Fruit fly (Drosophila melanogaster) whole organism, pupa: Measurements from ENCODE around the gene mRpL16.
A peak's percentile ranks its signal among the peaks of the same experiment; 100 is the strongest.

Experiments used
- CG10348 ChIP-seq: fragments of 200-800 bp; sonication (Bioruptor generic); IDR thresholded peaks from 2 replicates; pipeline ENCODE4 v1.3.6; 2022; ENCODE audit warnings: missing biosample characterization, missing genetic modification characterization
- CG12605 ChIP-seq: fragments of 200-800 bp; sonication (Bioruptor generic); IDR thresholded peaks from 2 replicates; pipeline ENCODE4 v1.3.6; 2022; ENCODE audit warnings: missing biosample characterization, missing genetic modification characterization
- CG13204 ChIP-seq: fragments of 200-800 bp; sonication (Bioruptor generic); optimal IDR thresholded peaks from 2 replicates; lab custom pipeline; 2018; ENCODE audit warnings: missing biosample characterization, mild to moderate bottlenecking, missing genetic modification characterization, moderate library complexity
- CG14655 ChIP-seq: fragments of 200-800 bp; sonication (Bioruptor generic); optimal IDR thresholded peaks from 3 replicates; lab custom pipeline; 2017; ENCODE audit warnings: mild to moderate bottlenecking, missing biosample characterization, missing genetic modification reagents, missing genetic modification characterization
- CG15710 ChIP-seq: fragments of 200-800 bp; sonication (Bioruptor generic); optimal IDR thresholded peaks from 2 replicates; lab custom pipeline; 2018; ENCODE audit warnings: missing biosample characterization, mild to moderate bottlenecking, missing genetic modification characterization, moderate library complexity
- CG17806 ChIP-seq: fragments of 200-800 bp; sonication (Bioruptor generic); optimal IDR thresholded peaks from 2 replicates; lab custom pipeline; 2018; ENCODE audit warnings: missing biosample characterization, mild to moderate bottlenecking, missing genetic modification characterization, moderate library complexity
- CG32121 ChIP-seq: fragments of 200-800 bp; sonication (Bioruptor generic); IDR thresholded peaks from 2 replicates; pipeline ENCODE4 v1.3.6; 2022; ENCODE audit warnings: missing biosample characterization, missing genetic modification characterization
- CG34367 ChIP-seq: fragments of 200-800 bp; sonication (Bioruptor generic); optimal IDR thresholded peaks from 2 replicates; lab custom pipeline; 2018; ENCODE audit warnings: missing biosample characterization, mild to moderate bottlenecking, missing genetic modification characterization
- CG4496 ChIP-seq: fragments of 200-800 bp; sonication (Bioruptor generic); IDR thresholded peaks from 3 replicates; pipeline ENCODE4 v1.3.6; 2022; ENCODE audit warnings: missing biosample characterization, missing genetic modification characterization
- CG8159 ChIP-seq: fragments of 200-800 bp; sonication (Bioruptor generic); optimal IDR thresholded peaks from 3 replicates; lab custom pipeline; 2018; ENCODE audit warnings: missing biosample characterization, mild to moderate bottlenecking, missing genetic modification characterization, moderate library complexity
- CG8301 ChIP-seq: fragments of 200-800 bp; sonication (Bioruptor generic); optimal IDR thresholded peaks from 2 replicates; lab custom pipeline; 2018; ENCODE audit warnings: missing biosample characterization, mild to moderate bottlenecking, missing genetic modification characterization
- CG9948 ChIP-seq: fragments of 200-800 bp; sonication (Bioruptor generic); optimal IDR thresholded peaks from 2 replicates; lab custom pipeline; 2018; ENCODE audit warnings: missing biosample characterization, mild to moderate bottlenecking, missing genetic modification characterization, moderate library complexity
- D1 ChIP-seq: fragments of 200-800 bp; sonication (Bioruptor generic); optimal IDR thresholded peaks from 2 replicates; lab custom pipeline; 2018; ENCODE audit warnings: missing biosample characterization, mild to moderate bottlenecking, missing genetic modification characterization, moderate library complexity
- EcR ChIP-seq: fragments of 200-800 bp; sonication (Bioruptor generic); optimal IDR thresholded peaks from 3 replicates; lab custom pipeline; 2019; ENCODE audit warnings: missing biosample characterization, missing genetic modification characterization, mild to moderate bottlenecking, moderate library complexity, missing genetic modification reagents
- Ets98B ChIP-seq: fragments of 200-800 bp; sonication (Bioruptor generic); IDR thresholded peaks from 2 replicates; pipeline ENCODE4 v1.3.6; 2022; ENCODE audit warnings: missing biosample characterization, missing genetic modification characterization
- Pif1A ChIP-seq: fragments of 200-800 bp; sonication (Bioruptor generic); optimal IDR thresholded peaks from 3 replicates; lab custom pipeline; 2016; ENCODE audit warnings: missing biosample characterization, missing genetic modification characterization
- Pif1B ChIP-seq: fragments of 200-800 bp; sonication (Bioruptor generic); optimal IDR thresholded peaks from 3 replicates; lab custom pipeline; 2016; ENCODE audit warnings: missing biosample characterization, missing genetic modification characterization
- Snoo ChIP-seq: fragments of 200-800 bp; sonication (Bioruptor generic); optimal IDR thresholded peaks from 3 replicates; lab custom pipeline; 2017; ENCODE audit warnings: missing biosample characterization, mild to moderate bottlenecking, missing genetic modification characterization, inconsistent platforms
- fd96Ca ChIP-seq: fragments of 200-800 bp; sonication (Bioruptor generic); IDR thresholded peaks from 3 replicates; pipeline ENCODE4 v1.3.6; 2022; ENCODE audit warnings: missing biosample characterization, missing genetic modification characterization
- gl ChIP-seq: fragments of 200-800 bp; sonication (Bioruptor generic); optimal IDR thresholded peaks from 2 replicates; lab custom pipeline; 2018; ENCODE audit warnings: missing biosample characterization, mild to moderate bottlenecking, missing genetic modification characterization
- rn ChIP-seq: fragments of 200-800 bp; sonication (Bioruptor generic); IDR thresholded peaks from 2 replicates; pipeline ENCODE4 v1.3.6; 2022; ENCODE audit warnings: missing biosample characterization, missing genetic modification characterization

mRpL16 gene

dm6 chrX:1889926-1890325 lies at the start of gene mRpL16, which contains the start of gene trr:
TSS of gene mRpL16 (plus strand) at chrX:1890256.
TSS of gene trr (minus strand) at chrX:1889950.
- TF ChIP-seq CG15710 (tag; lab: Kevin White, UChicago) (peak; percentile 30), gl (tag; lab: Kevin White, UChicago) (no peak), CG32121 (GFP tag; lab: Robert Waterston, UW) (no peak), CG17806 (tag; lab: Kevin White, UChicago) (no peak), CG9948 (no peak), CG14655 (GFP tag; lab: Kevin White, UChicago) (no peak), CG13204 (GFP tag; lab: Kevin White, UChicago) (no peak), Ets98B (peak; percentile 35; the same call in 1 of the 2 replicates), Pif1A (GFP tag; lab: Kevin White, UChicago) (no peak), CG34367 (no peak), CG4496 (GFP tag; lab: Robert Waterston, UW) (peak; percentile 62; the same call in 2 of the 3 replicates)

- peak; percentile 57 for TF ChIP-seq D1 (tag; lab: Kevin White, UChicago)
- peak; percentile 82 for TF ChIP-seq gl (tag; lab: Kevin White, UChicago)
- peak; percentile 60 for TF ChIP-seq CG8301 (tag; lab: Kevin White, UChicago)
- no peak for TF ChIP-seq CG12605 (GFP tag; lab: Robert Waterston, UW)
- TF ChIP-seq CG4496 (GFP tag; lab: Robert Waterston, UW), result peak; percentile 73
- peak; percentile 75 for TF ChIP-seq CG14655 (GFP tag; lab: Kevin White, UChicago)
- peak; percentile 87 for TF ChIP-seq CG15710 (tag; lab: Kevin White, UChicago)
- peak; percentile 51 for TF ChIP-seq Ets98B
- TF ChIP-seq rn (GFP tag; lab: Robert Waterston, UW), result 0 out of 2 replicates have a peak, but pooled peaks have one; percentile 35
- peak; percentile 79 for TF ChIP-seq Snoo (tag; lab: Kevin White, UChicago)
- TF ChIP-seq CG10348 (GFP tag; lab: Robert Waterston, UW), result no peak
- peak; percentile 88 for TF ChIP-seq Pif1B (GFP tag; lab: Kevin White, UChicago)
- TF ChIP-seq Pif1A (GFP tag; lab: Kevin White, UChicago), result peak; percentile 84
- peak; percentile 80 for TF ChIP-seq CG9948
- peak; percentile 84 for TF ChIP-seq CG8159 (tag; lab: Kevin White, UChicago)
- peak; percentile 64; the same call in 2 of the 3 replicates for TF ChIP-seq fd96Ca (GFP tag; lab: Robert Waterston, UW)
- no peak for TF ChIP-seq CG32121 (GFP tag; lab: Robert Waterston, UW)
- TF ChIP-seq CG34367, result peak; percentile 87
- peak; percentile 88 for TF ChIP-seq EcR (GFP tag; lab: Kevin White, UChicago)
- peak; percentile 83 for TF ChIP-seq CG17806 (tag; lab: Kevin White, UChicago)
- peak; percentile 63 for TF ChIP-seq CG13204 (GFP tag; lab: Kevin White, UChicago)
Measured at dm6 chrX:1840520-1840919, 49.5 kb upstream of the mRpL16 start.

dm6 chrX:1842875-1843274 lies 47.2 kb upstream of the mRpL16 start:
- TF ChIP-seq CG34367, result no peak
- peak; percentile 31 for TF ChIP-seq EcR (GFP tag; lab: Kevin White, UChicago)
- peak; percentile 12; the same call in 1 of the 2 replicates for TF ChIP-seq Ets98B
- no peak for TF ChIP-seq CG14655 (GFP tag; lab: Kevin White, UChicago)
- no peak for TF ChIP-seq rn (GFP tag; lab: Robert Waterston, UW)
- TF ChIP-seq D1 (tag; lab: Kevin White, UChicago), result no peak
- no peak for TF ChIP-seq CG12605 (GFP tag; lab: Robert Waterston, UW)

dm6 chrX:1845413-1845951 lies 44.6 kb upstream of the mRpL16 start:
- TF ChIP-seq gl (tag; lab: Kevin White, UChicago) (no peak), Pif1B (GFP tag; lab: Kevin White, UChicago) (no peak), CG15710 (tag; lab: Kevin White, UChicago) (no peak), CG4496 (GFP tag; lab: Robert Waterston, UW) (0 out of 3 replicates have a peak, but pooled peaks have one; percentile 49), CG12605 (GFP tag; lab: Robert Waterston, UW) (no peak), fd96Ca (GFP tag; lab: Robert Waterston, UW) (no peak), EcR (GFP tag; lab: Kevin White, UChicago) (no peak), CG32121 (GFP tag; lab: Robert Waterston, UW) (no peak; the same call in 1 of the 2 replicates), rn (GFP tag; lab: Robert Waterston, UW) (no peak), Ets98B (0 out of 2 replicates have a peak, but pooled peaks have one; percentile 39), CG34367 (no peak), CG8301 (tag; lab: Kevin White, UChicago) (no peak), D1 (tag; lab: Kevin White, UChicago) (no peak), Snoo (tag; lab: Kevin White, UChicago) (no peak), CG17806 (tag; lab: Kevin White, UChicago) (no peak), CG10348 (GFP tag; lab: Robert Waterston, UW) (no peak), CG8159 (tag; lab: Kevin White, UChicago) (no peak), Pif1A (GFP tag; lab: Kevin White, UChicago) (no peak)
- TF ChIP-seq, all 21 proteins: peak for 2

dm6 chrX:1846386-1846785 lies 43.7 kb upstream of the mRpL16 start:
- no peak for TF ChIP-seq CG14655 (GFP tag; lab: Kevin White, UChicago)
- no peak for TF ChIP-seq CG17806 (tag; lab: Kevin White, UChicago)
- TF ChIP-seq EcR (GFP tag; lab: Kevin White, UChicago), result peak; percentile 80
- TF ChIP-seq Snoo (tag; lab: Kevin White, UChicago), result no peak
- TF ChIP-seq CG15710 (tag; lab: Kevin White, UChicago), result no peak
- no peak for TF ChIP-seq gl (tag; lab: Kevin White, UChicago)
